Worm (Caenorhabditis elegans): ENCODE measurements around the gene F10D2.8.

DNA sequence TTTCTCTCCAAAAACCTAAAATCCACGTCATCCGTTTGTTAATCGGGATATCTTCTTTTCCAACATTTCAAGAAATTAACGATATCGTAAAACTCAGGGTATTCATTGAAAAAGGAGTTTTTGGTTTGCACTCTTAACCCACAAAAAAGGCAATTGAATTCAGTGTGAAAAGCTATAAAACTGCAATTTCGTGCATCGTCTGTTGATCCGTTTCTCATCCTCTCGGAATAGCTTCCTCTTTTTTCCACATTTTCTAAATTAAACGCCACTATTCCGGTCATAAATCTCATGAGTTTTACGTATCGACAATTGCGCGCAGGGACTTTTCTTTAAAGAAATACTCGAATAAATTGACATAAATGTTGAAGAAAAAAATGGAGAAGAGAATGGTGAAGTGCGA lies 38.3 kb downstream of the F10D2.8 start:
- TF ChIP-seq hlh-13 (GFP tag; optimal IDR thresholded peaks at IDR 0.05) (no peak), elt-4 (tag; optimal IDR thresholded peaks at IDR 0.05) (no peak), pax-1 (tag; optimal IDR thresholded peaks at IDR 0.05) (no peak), pha-4 (tag; optimal IDR thresholded peaks at IDR 0.05) (no peak), odd-2 (tag; optimal IDR thresholded peaks at IDR 0.05) (no peak)

Measured in whole organism, late embryonic.